Worm (Caenorhabditis elegans) whole organism, young adult: ENCODE measurements around the gene best-12.

ENCODE experiments used
- B0019.2 ChIP-seq: fragments of 200-800 bp; sonication (Bioruptor generic); conservative IDR thresholded peaks from 2 replicates; pipeline ENCODE4 v1.3.6; 2022; ENCODE audit warnings: missing genetic modification reagents, missing genetic modification characterization, missing compliant biosample characterization
- F22D6.2 ChIP-seq: sonication (generic microtip); optimal IDR thresholded peaks from 2 replicates; lab custom pipeline; 2016; ENCODE audit warnings: mild to moderate bottlenecking, missing genetic modification characterization, missing compliant biosample characterization
- F55B11.4 ChIP-seq: sonication (generic microtip); optimal IDR thresholded peaks from 2 replicates; lab custom pipeline; 2016; ENCODE audit warnings: missing compliant biosample characterization, missing genetic modification characterization, borderline replicate concordance; ENCODE audit not compliant: insufficient read depth
- Y53F4B.3 ChIP-seq: fragments of 200-800 bp; sonication (Bioruptor generic); IDR thresholded peaks from 2 replicates; pipeline ENCODE4 v1.3.6; 2022; ENCODE audit warnings: missing genetic modification reagents, missing genetic modification characterization, missing compliant biosample characterization
- Y79H2A.3 ChIP-seq: fragments of 200-800 bp; sonication (Bioruptor generic); conservative IDR thresholded peaks from 2 replicates; pipeline ENCODE4 v1.3.6; 2022; ENCODE audit warnings: missing genetic modification reagents, missing genetic modification characterization, missing compliant biosample characterization
- ZK185.1 ChIP-seq: sonication (generic microtip); optimal IDR thresholded peaks from 2 replicates; lab custom pipeline; 2016; ENCODE audit warnings: mild to moderate bottlenecking, missing genetic modification characterization, missing compliant biosample characterization; ENCODE audit not compliant: poor library complexity, severe bottlenecking
- attf-3 ChIP-seq: fragments of 200-800 bp; sonication (Bioruptor generic); conservative IDR thresholded peaks from 2 replicates; pipeline ENCODE4 v1.3.6; 2022; ENCODE audit warnings: missing genetic modification reagents, missing genetic modification characterization, missing compliant biosample characterization
- bed-2 ChIP-seq: fragments of 200-800 bp; sonication (Bioruptor generic); IDR thresholded peaks from 2 replicates; pipeline ENCODE4 v1.3.6; 2022; ENCODE audit warnings: missing genetic modification reagents, missing genetic modification characterization, missing compliant biosample characterization
- ceh-100 ChIP-seq: fragments of 200-800 bp; sonication (Bioruptor generic); IDR thresholded peaks from 2 replicates; pipeline ENCODE4 v1.3.6; 2022; ENCODE audit warnings: missing genetic modification reagents, missing genetic modification characterization, missing compliant biosample characterization
- ceh-27 ChIP-seq: fragments of 200-800 bp; sonication (Bioruptor generic); optimal IDR thresholded peaks from 2 replicates; lab custom pipeline; 2018; ENCODE audit warnings: mild to moderate bottlenecking, missing genetic modification characterization, moderate library complexity, missing compliant biosample characterization
- ceh-40 ChIP-seq: fragments of 200-800 bp; sonication (Bioruptor generic); IDR thresholded peaks from 2 replicates; pipeline ENCODE4 v1.3.6; 2022; ENCODE audit warnings: missing genetic modification characterization, missing compliant biosample characterization
- ceh-79 ChIP-seq: sonication (generic microtip); optimal IDR thresholded peaks from 2 replicates; lab custom pipeline; 2017; ENCODE audit warnings: mild to moderate bottlenecking, missing genetic modification characterization, missing compliant biosample characterization
- dox-1 ChIP-seq: fragments of 200-800 bp; sonication (Bioruptor generic); IDR thresholded peaks from 2 replicates; pipeline ENCODE4 v1.3.6; 2022; ENCODE audit warnings: missing genetic modification reagents, missing genetic modification characterization, missing compliant biosample characterization
- dpl-1 ChIP-seq: fragments of 150-350 bp; optimal IDR thresholded peaks from 2 replicates; lab custom pipeline; 2014; ENCODE audit warnings: missing biosample characterization, missing genetic modification reagents, missing genetic modification characterization
- efl-1 ChIP-seq: fragments of 150-350 bp; optimal IDR thresholded peaks from 2 replicates; lab custom pipeline; 2014; ENCODE audit warnings: missing biosample characterization, missing genetic modification reagents, missing genetic modification characterization
- egl-18 ChIP-seq: fragments of 200-800 bp; sonication (Bioruptor generic); IDR thresholded peaks from 2 replicates; pipeline ENCODE4 v1.3.6; 2022; ENCODE audit warnings: missing genetic modification reagents, missing genetic modification characterization, missing compliant biosample characterization
- egl-44 ChIP-seq: fragments of 200-800 bp; sonication (Bioruptor generic); IDR thresholded peaks from 2 replicates; pipeline ENCODE4 v1.3.6; 2022; ENCODE audit warnings: missing genetic modification reagents, missing genetic modification characterization, missing compliant biosample characterization
- egrh-3 ChIP-seq: fragments of 200-800 bp; sonication (Bioruptor generic); IDR thresholded peaks from 2 replicates; pipeline ENCODE4 v1.3.6; 2022; ENCODE audit warnings: missing genetic modification reagents, missing genetic modification characterization, missing compliant biosample characterization
- ets-4 ChIP-seq: fragments of 200-800 bp; sonication (Bioruptor generic); optimal IDR thresholded peaks from 2 replicates; lab custom pipeline; 2018; ENCODE audit warnings: mild to moderate bottlenecking, missing genetic modification characterization, missing compliant biosample characterization
- fkh-3 ChIP-seq: sonication (generic microtip); optimal IDR thresholded peaks from 2 replicates; lab custom pipeline; 2016; ENCODE audit warnings: mild to moderate bottlenecking, missing genetic modification characterization, missing compliant biosample characterization
- gei-17 ChIP-seq: fragments of 200-800 bp; sonication (Bioruptor generic); optimal IDR thresholded peaks from 2 replicates; lab custom pipeline; 2018; ENCODE audit warnings: mild to moderate bottlenecking, missing genetic modification characterization, missing compliant biosample characterization
- hlh-26 ChIP-seq: fragments of 200-800 bp; sonication (Bioruptor generic); conservative IDR thresholded peaks from 2 replicates; pipeline ENCODE4 v1.3.6; 2022; ENCODE audit warnings: missing genetic modification reagents, missing genetic modification characterization, missing compliant biosample characterization
- lin-26 ChIP-seq: fragments of 200-800 bp; sonication (Bioruptor generic); IDR thresholded peaks from 2 replicates; pipeline ENCODE4 v1.3.6; 2022; ENCODE audit warnings: missing genetic modification reagents, missing genetic modification characterization, missing compliant biosample characterization
- lin-54 ChIP-seq: fragments of 200-800 bp; sonication (Bioruptor generic); optimal IDR thresholded peaks from 2 replicates; lab custom pipeline; 2018; ENCODE audit warnings: mild to moderate bottlenecking, missing genetic modification characterization, missing compliant biosample characterization
- lir-1 ChIP-seq: fragments of 200-800 bp; sonication (Bioruptor generic); conservative IDR thresholded peaks from 2 replicates; pipeline ENCODE4 v1.3.6; 2022; ENCODE audit warnings: missing genetic modification reagents, missing genetic modification characterization, missing compliant biosample characterization
- lsl-1 ChIP-seq: fragments of 200-800 bp; sonication (Bioruptor generic); optimal IDR thresholded peaks from 2 replicates; lab custom pipeline; 2018; ENCODE audit warnings: mild to moderate bottlenecking, missing genetic modification characterization, moderate library complexity, missing compliant biosample characterization
- madf-8 ChIP-seq: fragments of 200-800 bp; sonication (Bioruptor generic); conservative IDR thresholded peaks from 2 replicates; pipeline ENCODE4 v1.3.6; 2022; ENCODE audit warnings: missing genetic modification reagents, missing genetic modification characterization, missing compliant biosample characterization
- nfyb-1 ChIP-seq: fragments of 200-800 bp; sonication (Bioruptor generic); IDR thresholded peaks from 2 replicates; pipeline ENCODE4 v1.3.6; 2022; ENCODE audit warnings: missing genetic modification reagents, missing genetic modification characterization, missing compliant biosample characterization
- sea-2 ChIP-seq: fragments of 200-800 bp; sonication (Bioruptor generic); IDR thresholded peaks from 2 replicates; pipeline ENCODE4 v1.3.6; 2022; ENCODE audit warnings: missing genetic modification characterization, missing compliant biosample characterization
- somi-1 ChIP-seq: fragments of 200-800 bp; sonication (Bioruptor generic); optimal IDR thresholded peaks from 2 replicates; lab custom pipeline; 2018; ENCODE audit warnings: mild to moderate bottlenecking, missing genetic modification characterization, missing compliant biosample characterization
- sptf-2 ChIP-seq: fragments of 200-800 bp; sonication (Bioruptor generic); optimal IDR thresholded peaks from 2 replicates; lab custom pipeline; 2018; ENCODE audit warnings: mild to moderate bottlenecking, missing genetic modification characterization, missing compliant biosample characterization
- tbp1 ChIP-seq: fragments of 200-800 bp; sonication (Bioruptor generic); optimal IDR thresholded peaks from 2 replicates; lab custom pipeline; 2018; ENCODE audit warnings: mild to moderate bottlenecking, missing genetic modification characterization, missing compliant biosample characterization
- tlf-1 ChIP-seq: fragments of 200-800 bp; sonication (Bioruptor generic); optimal IDR thresholded peaks from 2 replicates; lab custom pipeline; 2018; ENCODE audit warnings: mild to moderate bottlenecking, missing genetic modification characterization, missing compliant biosample characterization
- zfh-2 ChIP-seq: fragments of 200-800 bp; sonication (Bioruptor generic); conservative IDR thresholded peaks from 2 replicates; pipeline ENCODE4 v1.3.6; 2022; ENCODE audit warnings: missing genetic modification reagents, missing genetic modification characterization, missing compliant biosample characterization
- ztf-26 ChIP-seq: sonication (generic microtip); optimal IDR thresholded peaks from 2 replicates; lab custom pipeline; 2017; ENCODE audit warnings: missing genetic modification characterization, missing compliant biosample characterization
- ztf-6 ChIP-seq: fragments of 200-800 bp; sonication (Bioruptor generic); IDR thresholded peaks from 2 replicates; pipeline ENCODE4 v1.3.6; 2022; ENCODE audit warnings: missing genetic modification reagents, missing genetic modification characterization, missing compliant biosample characterization

best-12 gene

ce11 chrV:16022600-16022999, 26.7 kb upstream of the best-12 start:
- no peak for TF ChIP-seq nfyb-1
- TF ChIP-seq egrh-3 (GFP tag; lab: Robert Waterston, UW): no peak
- TF ChIP-seq ztf-26 (tag; lab: Kevin White, UChicago): no peak
- peak; percentile 62 for TF ChIP-seq ceh-27 (GFP tag; lab: Kevin White, UChicago)
- TF ChIP-seq F55B11.4 (tag; lab: Kevin White, UChicago): no peak
- no peak for TF ChIP-seq ceh-40 (GFP tag; lab: Robert Waterston, UW)
- peak; percentile 59 for TF ChIP-seq efl-1 (GFP tag; lab: Kevin White, UChicago)
- no peak for TF ChIP-seq lin-26 (GFP tag; lab: Robert Waterston, UW)
- 0 out of 2 replicates have a peak, but pooled peaks have one; percentile 25 for TF ChIP-seq egl-44 (GFP tag; lab: Robert Waterston, UW)
- TF ChIP-seq Y79H2A.3 (GFP tag; lab: Robert Waterston, UW): no peak
- peak; percentile 90 for TF ChIP-seq lin-54 (GFP tag; lab: Kevin White, UChicago)
- TF ChIP-seq dox-1: 0 out of 2 replicates have a peak, but pooled peaks have one; percentile 26
- TF ChIP-seq dpl-1 (GFP tag; lab: Kevin White, UChicago): peak; percentile 59
- peak; percentile 47 for TF ChIP-seq ZK185.1 (tag; lab: Kevin White, UChicago)
- no peak for TF ChIP-seq ceh-100
- TF ChIP-seq attf-3 (GFP tag; lab: Robert Waterston, UW): no peak
- TF ChIP-seq lsl-1: peak; percentile 16

DNA sequence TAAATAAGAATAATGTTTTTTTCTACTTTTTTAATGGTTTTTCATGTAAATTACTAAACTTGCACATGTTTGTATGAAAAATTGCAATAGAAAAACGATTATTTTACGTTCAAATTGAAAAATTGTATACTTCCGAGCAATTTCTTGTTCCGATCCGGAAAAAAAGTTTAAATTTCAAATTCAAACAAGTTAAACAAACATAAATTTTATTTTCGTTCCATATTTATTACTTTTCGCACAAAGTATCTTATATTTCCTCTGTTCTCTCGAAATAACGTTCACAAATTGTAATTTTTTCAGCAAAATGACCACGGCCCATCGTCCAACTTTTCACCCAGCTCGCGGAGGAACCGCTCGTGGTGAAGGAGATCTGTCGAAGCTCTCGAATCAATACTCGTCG, 26.2 kb upstream of the best-12 start, which contains the start of gene cwc-15:
Gene cwc-15, plus strand, starts transcription at position 301 of the 400 bp plus-strand sequence.
- TF ChIP-seq ets-4 (GFP tag; lab: Kevin White, UChicago): no peak
- TF ChIP-seq tlf-1 (GFP tag; lab: Kevin White, UChicago): no peak
- TF ChIP-seq ceh-79 (tag; lab: Kevin White, UChicago): no peak
- TF ChIP-seq bed-2 (GFP tag; lab: Robert Waterston, UW): no peak
- no peak for TF ChIP-seq Y53F4B.3 (GFP tag; lab: Robert Waterston, UW)
- TF ChIP-seq hlh-26 (GFP tag; lab: Robert Waterston, UW): no peak
- no peak for TF ChIP-seq sea-2
- TF ChIP-seq tbp1: no peak
- no peak for TF ChIP-seq F22D6.2 (tag; lab: Kevin White, UChicago)
- no peak for TF ChIP-seq ztf-26 (tag; lab: Kevin White, UChicago)
- TF ChIP-seq B0019.2 (GFP tag; lab: Robert Waterston, UW): no peak
- no peak for TF ChIP-seq somi-1 (GFP tag; lab: Kevin White, UChicago)
- no peak for TF ChIP-seq sptf-2
- no peak for TF ChIP-seq fkh-3 (tag; lab: Kevin White, UChicago)
- no peak for TF ChIP-seq madf-8
- TF ChIP-seq gei-17 (GFP tag; lab: Kevin White, UChicago): no peak
- TF ChIP-seq ztf-6 (GFP tag; lab: Robert Waterston, UW): no peak
- TF ChIP-seq lir-1 (GFP tag; lab: Robert Waterston, UW): no peak
- no peak for TF ChIP-seq egl-18 (GFP tag; lab: Robert Waterston, UW)

DNA sequence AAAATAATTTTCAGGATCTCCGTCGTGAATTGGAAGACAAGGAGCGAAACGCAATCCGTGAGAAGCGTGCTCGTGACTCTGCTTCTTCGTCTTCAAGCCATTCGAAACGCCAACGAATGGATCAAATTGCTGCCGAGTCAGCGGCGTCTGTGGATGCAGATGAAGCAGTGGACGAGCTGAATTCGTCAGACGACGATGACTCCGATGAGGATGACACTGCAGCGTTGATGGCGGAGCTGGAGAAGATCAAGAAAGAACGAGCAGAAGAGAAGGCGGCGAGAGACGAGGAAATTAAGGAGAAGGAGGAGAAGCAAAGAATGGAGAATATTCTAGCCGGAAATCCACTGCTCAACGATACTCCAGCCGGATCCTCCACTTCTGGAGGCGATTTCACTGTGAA, 25.7 kb upstream of the best-12 start:
- peak; percentile 79 for TF ChIP-seq zfh-2 (GFP tag; lab: Robert Waterston, UW)
- TF ChIP-seq hlh-26 (GFP tag; lab: Robert Waterston, UW): no peak
